Worm (Caenorhabditis elegans) whole organism, midembryonic: ENCODE measurements around the gene fbxa-51.

Source experiments
- flt-1 ChIP-seq: fragments of 200-800 bp; sonication (Bioruptor generic); IDR thresholded peaks from 2 replicates; pipeline ENCODE4 v1.3.6; 2022; ENCODE audit warnings: missing genetic modification characterization, missing compliant biosample characterization
- klf-2 ChIP-seq: fragments of 200-800 bp; sonication (Bioruptor generic); conservative IDR thresholded peaks from 2 replicates; pipeline ENCODE4 v1.3.6; 2022; ENCODE audit warnings: missing genetic modification reagents, missing genetic modification characterization, missing compliant biosample characterization
- ztf-23 ChIP-seq: fragments of 200-800 bp; sonication (Bioruptor generic); IDR thresholded peaks from 2 replicates; pipeline ENCODE4 v1.3.6; 2022; ENCODE audit warnings: missing genetic modification reagents, missing genetic modification characterization, missing compliant biosample characterization

DNA sequence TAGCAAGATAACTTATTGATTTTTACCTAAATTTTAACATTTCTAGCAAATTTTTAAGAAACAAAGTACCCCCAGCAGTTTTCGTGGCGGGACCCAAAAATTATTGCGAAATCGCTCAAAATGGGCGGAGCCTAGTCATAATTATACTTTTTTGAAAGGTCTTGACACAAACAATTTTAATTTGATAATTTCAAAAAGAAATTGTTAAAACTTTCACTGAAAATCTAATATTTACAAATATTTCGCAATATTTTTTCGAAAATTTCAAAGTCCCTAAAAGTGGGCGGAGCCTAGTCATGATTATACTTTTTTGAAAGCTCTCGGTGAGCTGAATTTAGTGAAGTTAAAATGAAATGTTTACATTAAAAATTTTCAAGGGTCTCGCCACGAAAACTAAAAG, 42.4 kb downstream of the fbxa-51 start:
- TF ChIP-seq ztf-23 (GFP tag; lab: Robert Waterston, UW) (no peak), klf-2 (no peak), flt-1 (no peak)
